Worm (Caenorhabditis elegans): Measurements from ENCODE around the gene C12D8.13.

Gene C12D8.13

ce11 chrV:10255005-10255472 is 34.5 kb upstream of the C12D8.13 start, which contains the start of gene rop-1 (continued):
- TF ChIP-seq fkh-8 (tag; optimal IDR thresholded peaks at IDR 0.05) (no peak), skn-1 (tag; optimal IDR thresholded peaks at IDR 0.05) (peak; percentile 67), sptf-1 (tag; optimal IDR thresholded peaks at IDR 0.05) (no peak), pax-3 (tag; optimal IDR thresholded peaks at IDR 0.05) (no peak), ceh-90 (tag; optimal IDR thresholded peaks at IDR 0.05) (no peak), ceh-82 (tag; optimal IDR thresholded peaks at IDR 0.05) (peak in 1 of 3 experiments; percentile 3), mdl-1 (tag; optimal IDR thresholded peaks at IDR 0.05) (no peak), nhr-84 (tag; optimal IDR thresholded peaks at IDR 0.05) (no peak), aly-2 (tag; optimal IDR thresholded peaks at IDR 0.05) (no peak), nhr-11 (tag; optimal IDR thresholded peaks at IDR 0.05) (no peak), snu-23 (GFP tag; optimal IDR thresholded peaks at IDR 0.05) (no peak), blmp-1 (tag; optimal IDR thresholded peaks at IDR 0.05) (peak; percentile 89), elt-2 (tag; optimal IDR thresholded peaks at IDR 0.05) (peak; percentile 5), dsc-1 (tag; optimal IDR thresholded peaks at IDR 0.05) (no peak), C04F5.9 (tag; optimal IDR thresholded peaks at IDR 0.05) (no peak), zag-1 (tag; optimal IDR thresholded peaks at IDR 0.05) (no peak), lsy-2 (tag; optimal IDR thresholded peaks at IDR 0.05) (peak in 1 of 2 experiments; percentile 52), mep-1 (tag; optimal IDR thresholded peaks at IDR 0.05) (no peak), ceh-8 (GFP tag; optimal IDR thresholded peaks at IDR 0.05) (no peak), jun-1 (tag; optimal IDR thresholded peaks at IDR 0.05) (no peak), nhr-76 (tag; optimal IDR thresholded peaks at IDR 0.05) (no peak), alr-1 (tag; optimal IDR thresholded peaks at IDR 0.05; ENCODE audit: borderline replicate concordance) (no peak), tlp-1 (tag; optimal IDR thresholded peaks at IDR 0.05) (no peak)

ce11 chrV:10252682-10253081 is 32.2 kb upstream of the C12D8.13 start:
- TF ChIP-seq nhr-28 (tag; optimal IDR thresholded peaks at IDR 0.05) (no peak), efl-3 (GFP tag; optimal IDR thresholded peaks at IDR 0.05) (no peak), tbx-2 (tag; optimal IDR thresholded peaks at IDR 0.05) (no peak), nhr-85 (tag) (no peak), dpl-1 (GFP tag; optimal IDR thresholded peaks at IDR 0.05) (no peak), fkh-10 (GFP tag; optimal IDR thresholded peaks at IDR 0.05) (no peak), pag-3 (tag; optimal IDR thresholded peaks at IDR 0.05; ENCODE audit: borderline replicate concordance, insufficient read depth) (no peak), tlp-1 (tag; optimal IDR thresholded peaks at IDR 0.05) (no peak), nhr-77 (tag; optimal IDR thresholded peaks at IDR 0.05) (no peak), mef-2 (tag; optimal IDR thresholded peaks at IDR 0.05) (no peak), ztf-4 (tag; optimal IDR thresholded peaks at IDR 0.05) (no peak), alr-1 (tag; optimal IDR thresholded peaks at IDR 0.05; ENCODE audit: borderline replicate concordance) (no peak), ets-5 (GFP tag; IDR thresholded peaks at IDR 0.05) (no peak), isw-1 (GFP tag; IDR thresholded peaks at IDR 0.05) (no peak), nhr-12 (tag; optimal IDR thresholded peaks at IDR 0.05) (no peak), vab-15 (tag; optimal IDR thresholded peaks at IDR 0.05) (no peak), C04F5.9 (tag; optimal IDR thresholded peaks at IDR 0.05) (no peak), skn-1 (tag; optimal IDR thresholded peaks at IDR 0.05) (no peak), sup-37 (GFP tag; optimal IDR thresholded peaks at IDR 0.05) (no peak), nhr-11 (tag; optimal IDR thresholded peaks at IDR 0.05) (no peak)

- TF ChIP-seq tlp-1 (tag; optimal IDR thresholded peaks at IDR 0.05) (no peak), grh-1 (GFP tag; IDR thresholded peaks at IDR 0.05) (no peak), fkh-10 (GFP tag; optimal IDR thresholded peaks at IDR 0.05) (no peak), isw-1 (GFP tag; IDR thresholded peaks at IDR 0.05) (no peak), ceh-88 (GFP tag; IDR thresholded peaks at IDR 0.05) (no peak), nhr-76 (tag; optimal IDR thresholded peaks at IDR 0.05) (no peak), unc-130 (tag; optimal IDR thresholded peaks at IDR 0.05) (no peak), zag-1 (tag; optimal IDR thresholded peaks at IDR 0.05) (no peak), tbx-2 (tag; optimal IDR thresholded peaks at IDR 0.05) (no peak), jun-1 (tag; optimal IDR thresholded peaks at IDR 0.05) (no peak), unc-86 (tag; optimal IDR thresholded peaks at IDR 0.05) (no peak), nhr-84 (tag; optimal IDR thresholded peaks at IDR 0.05) (no peak), nhr-47 (tag; optimal IDR thresholded peaks at IDR 0.05) (no peak), C04F5.9 (tag; optimal IDR thresholded peaks at IDR 0.05) (no peak), fos-1 (tag; optimal IDR thresholded peaks at IDR 0.05) (no peak), lir-3 (tag; optimal IDR thresholded peaks at IDR 0.05; ENCODE audit: poor library complexity) (no peak)
Observed at ce11 chrV:10249515-10249914, 29.0 kb upstream of the C12D8.13 start.
